Worm (Caenorhabditis elegans) whole organism, L4/young adult: ENCODE results near the gene Y71H2B.2.

Source experiments
- dao-5 ChIP-seq: sonication (generic microtip); optimal IDR thresholded peaks from 2 replicates; lab custom pipeline; 2016; ENCODE audit warnings: missing genotype, missing genetic modification characterization, moderate library complexity, missing compliant biosample characterization
- him-1 ChIP-seq: sonication (generic microtip); optimal IDR thresholded peaks from 2 replicates; lab custom pipeline; 2016; ENCODE audit warnings: missing genotype, missing genetic modification reagents, missing genetic modification characterization, missing compliant biosample characterization

ce11 chrIII:2578993-2579392 lies 44.0 kb upstream of the Y71H2B.2 start, which contains the start of gene Y71H2B.8:
- TF ChIP-seq dao-5 (tag; lab: Kevin White, UChicago) = no peak
- TF ChIP-seq him-1 (tag; lab: Kevin White, UChicago) = no peak
